Worm (Caenorhabditis elegans): ENCODE measurements around the gene sre-1.

ce11 chrII:7671705-7672104 lies 37.8 kb upstream of the sre-1 start, which contains the start of gene lir-1:
- TF ChIP-seq elt-2 (tag; optimal IDR thresholded peaks at IDR 0.05): no peak
- no peak for TF ChIP-seq ztf-11 (tag; optimal IDR thresholded peaks at IDR 0.05)
- TF ChIP-seq nhr-237 (tag; optimal IDR thresholded peaks at IDR 0.05): no peak
- no peak for TF ChIP-seq unc-39 (tag; optimal IDR thresholded peaks at IDR 0.05)
- TF ChIP-seq tbx-2 (tag; optimal IDR thresholded peaks at IDR 0.05): no peak
- no peak for TF ChIP-seq pha-4 (tag; optimal IDR thresholded peaks at IDR 0.05)
- no peak for TF ChIP-seq fkh-10 (GFP tag; optimal IDR thresholded peaks at IDR 0.05)
- no peak for TF ChIP-seq unc-62 (GFP tag; optimal IDR thresholded peaks at IDR 0.05)
- TF ChIP-seq daf-12 (tag; optimal IDR thresholded peaks at IDR 0.05): no peak
- TF ChIP-seq aly-2 (tag; optimal IDR thresholded peaks at IDR 0.05): no peak
- TF ChIP-seq egl-27 (tag; optimal IDR thresholded peaks at IDR 0.05): no peak
- no peak for TF ChIP-seq snpc-4 (tag; optimal IDR thresholded peaks at IDR 0.05)
- TF ChIP-seq zag-1 (tag; optimal IDR thresholded peaks at IDR 0.05): no peak
- no peak for TF ChIP-seq R02D3.7 (tag; optimal IDR thresholded peaks at IDR 0.05)
